Fruit fly (Drosophila melanogaster) whole organism, embryonic: ENCODE data around the gene Psa.

Experiments
- CG10267 ChIP-seq: fragments of 200-800 bp; sonication (Bioruptor generic); optimal IDR thresholded peaks from 2 replicates; lab custom pipeline; 2018; ENCODE audit warnings: missing biosample characterization, mild to moderate bottlenecking, missing genetic modification characterization, moderate library complexity
- CG10274 ChIP-seq: fragments of 200-800 bp; sonication (Bioruptor generic); optimal IDR thresholded peaks from 3 replicates; lab custom pipeline; 2017; ENCODE audit warnings: missing biosample characterization, mild to moderate bottlenecking, missing genetic modification characterization
- CG10654 ChIP-seq: fragments of 200-800 bp; sonication (Bioruptor generic); optimal IDR thresholded peaks from 2 replicates; lab custom pipeline; 2016; ENCODE audit warnings: missing biosample characterization, missing genetic modification characterization
- CG11696 ChIP-seq: fragments of 200-800 bp; sonication (Bioruptor generic); IDR thresholded peaks from 2 replicates; pipeline ENCODE4 v1.3.6; 2022; ENCODE audit warnings: missing biosample characterization, missing genetic modification characterization
- CG13287 ChIP-seq: fragments of 200-800 bp; sonication (Bioruptor generic); IDR thresholded peaks from 2 replicates; pipeline ENCODE4 v1.3.6; 2022; ENCODE audit warnings: missing biosample characterization, missing genetic modification characterization; ENCODE audit not compliant: partially characterized antibody
- CG14014 ChIP-seq: fragments of 200-800 bp; sonication (Bioruptor generic); IDR thresholded peaks from 2 replicates; pipeline ENCODE4 v1.3.6; 2022; ENCODE audit warnings: missing biosample characterization, missing genetic modification characterization
- CG14667 ChIP-seq: fragments of 200-800 bp; sonication (Bioruptor generic); IDR thresholded peaks from 2 replicates; pipeline ENCODE4 v1.3.6; 2022; ENCODE audit warnings: missing biosample characterization, missing genetic modification characterization
- CG17328 ChIP-seq: fragments of 200-800 bp; sonication (Bioruptor generic); IDR thresholded peaks from 2 replicates; pipeline ENCODE4 v1.3.6; 2022; ENCODE audit warnings: missing biosample characterization, missing genetic modification characterization
- CG17361 ChIP-seq: fragments of 200-800 bp; sonication (Bioruptor generic); IDR thresholded peaks from 3 replicates; pipeline ENCODE4 v1.3.6; 2022; ENCODE audit warnings: missing biosample characterization, missing genetic modification characterization
- CG2202 ChIP-seq: fragments of 200-800 bp; sonication (Bioruptor generic); optimal IDR thresholded peaks from 2 replicates; lab custom pipeline; 2018; ENCODE audit warnings: missing biosample characterization, mild to moderate bottlenecking, missing genetic modification characterization
- CG2678 ChIP-seq: fragments of 200-800 bp; sonication (Bioruptor generic); optimal IDR thresholded peaks from 3 replicates; lab custom pipeline; 2019; ENCODE audit warnings: missing biosample characterization, mild to moderate bottlenecking, missing genetic modification characterization, moderate library complexity
- CG34224 ChIP-seq: fragments of 200-800 bp; sonication (Bioruptor generic); IDR thresholded peaks from 3 replicates; pipeline ENCODE4 v1.3.6; 2022; ENCODE audit warnings: missing biosample characterization, missing genetic modification characterization; ENCODE audit not compliant: partially characterized antibody
- CG3995 ChIP-seq: fragments of 200-800 bp; sonication (Bioruptor generic); optimal IDR thresholded peaks from 3 replicates; lab custom pipeline; 2016; ENCODE audit warnings: missing biosample characterization, missing genetic modification characterization
- CG43689 ChIP-seq: fragments of 200-800 bp; sonication (Bioruptor generic); IDR thresholded peaks from 2 replicates; pipeline ENCODE4 v1.3.6; 2022; ENCODE audit warnings: missing biosample characterization, missing genetic modification characterization
- CG4424 ChIP-seq: fragments of 200-800 bp; sonication (Bioruptor generic); optimal IDR thresholded peaks from 3 replicates; lab custom pipeline; 2016; ENCODE audit warnings: missing biosample characterization, missing genetic modification characterization
- CG4707 ChIP-seq: fragments of 200-800 bp; sonication (Bioruptor generic); optimal IDR thresholded peaks from 2 replicates; lab custom pipeline; 2018; ENCODE audit warnings: missing biosample characterization, mild to moderate bottlenecking, missing genetic modification characterization, moderate library complexity
- CG4820 ChIP-seq: fragments of 200-800 bp; sonication (Bioruptor generic); optimal IDR thresholded peaks from 3 replicates; lab custom pipeline; 2016; ENCODE audit warnings: missing biosample characterization, missing genetic modification characterization
- CG8089 ChIP-seq: fragments of 200-800 bp; sonication (Bioruptor generic); optimal IDR thresholded peaks from 3 replicates; lab custom pipeline; 2016; ENCODE audit warnings: missing biosample characterization, missing genetic modification characterization
- Chrac-16 ChIP-seq: fragments of 200-800 bp; sonication (Bioruptor generic); optimal IDR thresholded peaks from 3 replicates; lab custom pipeline; 2016; ENCODE audit warnings: missing biosample characterization, missing genetic modification characterization
- E2f2 ChIP-seq: fragments of 200-800 bp; sonication (Bioruptor generic); IDR thresholded peaks from 2 replicates; pipeline ENCODE4 v1.3.6; 2022; ENCODE audit warnings: missing biosample characterization, missing genetic modification characterization
- Fer3 ChIP-seq: fragments of 200-800 bp; sonication (Bioruptor generic); optimal IDR thresholded peaks from 2 replicates; lab custom pipeline; 2018; ENCODE audit warnings: missing biosample characterization, mild to moderate bottlenecking, missing genetic modification characterization, moderate library complexity
- H2.0 ChIP-seq: fragments of 200-800 bp; sonication (Bioruptor generic); IDR thresholded peaks from 2 replicates; pipeline ENCODE4 v1.3.6; 2022; ENCODE audit warnings: missing biosample characterization, missing genetic modification characterization
- HHEX ChIP-seq: fragments of 200-800 bp; sonication (Bioruptor generic); optimal IDR thresholded peaks from 3 replicates; lab custom pipeline; 2017; ENCODE audit warnings: missing biosample characterization, mild to moderate bottlenecking, missing genetic modification characterization, missing genetic modification reagents
- HLH3B ChIP-seq: fragments of 200-800 bp; sonication (Bioruptor generic); IDR thresholded peaks from 2 replicates; pipeline ENCODE4 v1.3.6; 2022; ENCODE audit warnings: missing biosample characterization, missing genetic modification characterization
- Hr39 ChIP-seq: fragments of >200 bp; optimal IDR thresholded peaks from 2 replicates; lab custom pipeline; 2017
- Hr51 ChIP-seq, 2 experiments: fragments of 200-800 bp; sonication (Bioruptor generic); optimal IDR thresholded peaks; 2 replicates in 1 of 2; 3 replicates in 1 of 2; lab custom pipeline; 2016 to 2018; ENCODE audit warnings: missing biosample characterization in 2 of 2, missing genetic modification characterization in 2 of 2, mild to moderate bottlenecking in 1 of 2, moderate library complexity in 1 of 2
- NFAT ChIP-seq: fragments of 200-800 bp; sonication (Bioruptor generic); IDR thresholded peaks from 2 replicates; pipeline ENCODE4 v1.3.6; 2022; ENCODE audit warnings: missing biosample characterization, missing genetic modification characterization
- NfI ChIP-seq: fragments of 200-800 bp; sonication (Bioruptor generic); optimal IDR thresholded peaks from 3 replicates; lab custom pipeline; 2018; ENCODE audit warnings: missing biosample characterization, mild to moderate bottlenecking, missing genetic modification characterization, moderate library complexity
- Oaz ChIP-seq: fragments of 200-800 bp; sonication (Bioruptor generic); IDR thresholded peaks from 2 replicates; pipeline ENCODE4 v1.3.6; 2022; ENCODE audit warnings: missing biosample characterization, missing genetic modification characterization
- Poxn ChIP-seq: fragments of 200-800 bp; sonication (Bioruptor generic); IDR thresholded peaks from 2 replicates; pipeline ENCODE4 v1.3.6; 2022; ENCODE audit warnings: missing biosample characterization, missing genetic modification characterization
- Ravus ChIP-seq: fragments of 200-800 bp; sonication (Bioruptor generic); IDR thresholded peaks from 2 replicates; pipeline ENCODE4 v1.3.6; 2022; ENCODE audit warnings: missing biosample characterization, missing genetic modification characterization
- Rfx ChIP-seq: fragments of 200-800 bp; sonication (Bioruptor generic); IDR thresholded peaks from 2 replicates; pipeline ENCODE4 v1.3.6; 2022; ENCODE audit warnings: missing biosample characterization, missing genetic modification characterization
- cad ChIP-seq: fragments of >200 bp; optimal IDR thresholded peaks from 2 replicates; lab custom pipeline; 2017; ENCODE audit warnings: missing biosample characterization, missing genetic modification characterization
- crp ChIP-seq, 2 experiments: fragments of 200-800 bp; sonication (Bioruptor generic); optimal IDR thresholded peaks; 2 replicates in 1 of 2; 3 replicates in 1 of 2; lab custom pipeline; 2017; ENCODE audit warnings: missing biosample characterization in 2 of 2, missing genetic modification characterization in 2 of 2, mild to moderate bottlenecking in 1 of 2, moderate library complexity in 1 of 2
- dan ChIP-seq: fragments of 200-800 bp; sonication (Bioruptor generic); IDR thresholded peaks from 2 replicates; pipeline ENCODE4 v1.3.6; 2022; ENCODE audit warnings: missing biosample characterization, missing genetic modification characterization
- fu2 ChIP-seq: fragments of 200-800 bp; sonication (Bioruptor generic); optimal IDR thresholded peaks from 2 replicates; lab custom pipeline; 2016; ENCODE audit warnings: missing biosample characterization, missing genetic modification characterization
- h ChIP-seq: fragments of >200 bp; optimal IDR thresholded peaks from 2 replicates; lab custom pipeline; 2017
- hbn ChIP-seq: fragments of 200-800 bp; sonication (Bioruptor generic); IDR thresholded peaks from 2 replicates; pipeline ENCODE4 v1.3.6; 2022; ENCODE audit warnings: missing biosample characterization, missing genetic modification characterization; ENCODE audit not compliant: partially characterized antibody
- jigr1 ChIP-seq: fragments of 200-800 bp; sonication (Bioruptor generic); IDR thresholded peaks from 3 replicates; pipeline ENCODE4 v1.3.6; 2022; ENCODE audit warnings: missing biosample characterization, missing genetic modification characterization
- jumu ChIP-seq: fragments of 200-800 bp; sonication (Bioruptor generic); optimal IDR thresholded peaks from 3 replicates; lab custom pipeline; 2016; ENCODE audit warnings: missing biosample characterization, missing genetic modification characterization
- klu ChIP-seq: fragments of 200-800 bp; sonication (Bioruptor generic); IDR thresholded peaks from 2 replicates; pipeline ENCODE4 v1.3.6; 2022; ENCODE audit warnings: missing biosample characterization, missing genetic modification characterization
- odd ChIP-seq: fragments of 200-800 bp; sonication (Bioruptor generic); optimal IDR thresholded peaks from 2 replicates; lab custom pipeline; 2017; ENCODE audit warnings: missing biosample characterization, mild to moderate bottlenecking, missing genetic modification characterization
- pb ChIP-seq: fragments of 200-800 bp; sonication (Bioruptor generic); optimal IDR thresholded peaks from 3 replicates; lab custom pipeline; 2016; ENCODE audit warnings: missing biosample characterization, missing genetic modification characterization
- peb ChIP-seq: fragments of 200-800 bp; sonication (Bioruptor generic); IDR thresholded peaks from 2 replicates; pipeline ENCODE4 v1.3.6; 2022; ENCODE audit warnings: missing biosample characterization, missing genetic modification characterization
- row ChIP-seq: fragments of 200-800 bp; sonication (Bioruptor generic); IDR thresholded peaks from 3 replicates; pipeline ENCODE4 v1.3.6; 2022; ENCODE audit warnings: missing biosample characterization, missing genetic modification characterization
- sc ChIP-seq, 3 experiments: fragments of >200 bp in 2 of 3; fragments of 200-800 bp in 1 of 3; sonication (Bioruptor generic) in 1 of 3; optimal IDR thresholded peaks; 2 replicates in 2 of 3; 3 replicates in 1 of 3; lab custom pipeline; 2017; ENCODE audit warnings: mild to moderate bottlenecking in 1 of 3, missing biosample characterization in 1 of 3, missing genetic modification characterization in 1 of 3, missing genetic modification reagents in 1 of 3
- schlank ChIP-seq: fragments of 200-800 bp; sonication (Bioruptor generic); optimal IDR thresholded peaks from 2 replicates; lab custom pipeline; 2018; ENCODE audit warnings: missing biosample characterization, mild to moderate bottlenecking, missing genetic modification characterization
- scrt ChIP-seq: fragments of 200-800 bp; sonication (Bioruptor generic); optimal IDR thresholded peaks from 2 replicates; lab custom pipeline; 2018; ENCODE audit warnings: missing biosample characterization, mild to moderate bottlenecking, missing genetic modification characterization, moderate library complexity
- stc ChIP-seq: fragments of 200-800 bp; sonication (Bioruptor generic); IDR thresholded peaks from 2 replicates; pipeline ENCODE4 v1.3.6; 2022; ENCODE audit warnings: missing biosample characterization, missing genetic modification characterization
- vnd ChIP-seq: fragments of 200-800 bp; sonication (Bioruptor generic); IDR thresholded peaks from 3 replicates; pipeline ENCODE4 v1.3.6; 2022; ENCODE audit warnings: missing biosample characterization, missing genetic modification characterization; ENCODE audit not compliant: partially characterized antibody

Psa gene

dm6 chr3L:1548345-1548970 is 45.8 kb downstream of the Psa start (continued):
- no peak for TF ChIP-seq stc (GFP tag; lab: Robert Waterston, UW)
- peak; percentile 59 for TF ChIP-seq HHEX (GFP tag; lab: Kevin White, UChicago)
- TF ChIP-seq jumu (GFP tag; lab: Kevin White, UChicago): no peak
- TF ChIP-seq scrt (GFP tag; lab: Kevin White, UChicago): peak; percentile 50
- peak in 1 of 2 experiments; percentile 82 for TF ChIP-seq Hr51 (GFP tag; optimal IDR thresholded peaks at IDR 0.05; lab: Kevin White, UChicago)
- no peak for TF ChIP-seq dan (GFP tag; lab: Robert Waterston, UW)
- peak; percentile 40; the same call in 1 of the 2 replicates for TF ChIP-seq H2.0 (GFP tag; lab: Robert Waterston, UW)
- TF ChIP-seq cad (GFP tag; lab: Kevin White, UChicago): peak; percentile 33
- no peak for TF ChIP-seq klu
- no peak for TF ChIP-seq jigr1 (GFP tag; lab: Robert Waterston, UW)
- no peak for TF ChIP-seq CG13287
- TF ChIP-seq NfI (GFP tag; lab: Kevin White, UChicago): peak; percentile 57
- no peak for TF ChIP-seq hbn
- no peak for TF ChIP-seq CG4707 (GFP tag; lab: Kevin White, UChicago)
- TF ChIP-seq odd (GFP tag; lab: Kevin White, UChicago): peak; percentile 50
- TF ChIP-seq vnd (GFP tag; lab: Robert Waterston, UW): no peak
- TF ChIP-seq Oaz (GFP tag; lab: Robert Waterston, UW): 0 out of 2 replicates have a peak, but pooled peaks have one; percentile 17
- TF ChIP-seq Fer3 (tag; lab: Kevin White, UChicago): peak; percentile 65
- no peak for TF ChIP-seq Poxn (GFP tag; lab: Robert Waterston, UW)
- no peak for TF ChIP-seq CG11696 (GFP tag; lab: Robert Waterston, UW)
- peak; percentile 55 for TF ChIP-seq CG17328 (GFP tag; lab: Robert Waterston, UW)
- TF ChIP-seq CG10267: peak; percentile 34
- TF ChIP-seq CG2678 (tag; lab: Kevin White, UChicago): peak; percentile 84
- TF ChIP-seq E2f2 (GFP tag; lab: Robert Waterston, UW): peak; percentile 8; the same call in 1 of the 2 replicates
- TF ChIP-seq CG17361 (GFP tag; lab: Robert Waterston, UW): peak; percentile 68
- peak; percentile 37 for TF ChIP-seq CG4820
- TF ChIP-seq CG14667 (GFP tag; lab: Robert Waterston, UW): no peak
- TF ChIP-seq CG14014 (GFP tag; lab: Robert Waterston, UW): peak; percentile 55; the same call in 1 of the 2 replicates
- peak; percentile 10; the same call in 1 of the 2 replicates for TF ChIP-seq NFAT (GFP tag; lab: Robert Waterston, UW)
- TF ChIP-seq CG43689 (GFP tag; lab: Robert Waterston, UW): no peak
- TF ChIP-seq schlank (tag; lab: Kevin White, UChicago): no peak
- no peak for TF ChIP-seq Hr39
- 0 out of 2 replicates have a peak, but pooled peaks have one; percentile 37 for TF ChIP-seq HLH3B (GFP tag; lab: Robert Waterston, UW)
- no peak for TF ChIP-seq CG34224
- TF ChIP-seq CG2202 (tag; lab: Kevin White, UChicago): no peak
- TF ChIP-seq crp (GFP tag; optimal IDR thresholded peaks at IDR 0.05; lab: Kevin White, UChicago): no peak
- TF ChIP-seq Ravus (GFP tag; lab: Robert Waterston, UW): 0 out of 2 replicates have a peak, but pooled peaks have one; percentile 0
- peak; percentile 24 for TF ChIP-seq CG3995 (GFP tag; lab: Kevin White, UChicago)
- no peak for TF ChIP-seq sc (optimal IDR thresholded peaks at IDR 0.05; lab: Kevin White, UChicago)
- TF ChIP-seq sc (GFP tag; optimal IDR thresholded peaks at IDR 0.05; lab: Kevin White, UChicago): no peak
- TF ChIP-seq CG4424 (GFP tag; lab: Kevin White, UChicago): peak; percentile 59
- TF ChIP-seq row: peak; percentile 78
- no peak for TF ChIP-seq peb
- no peak for TF ChIP-seq CG8089 (GFP tag; lab: Kevin White, UChicago)
- TF ChIP-seq pb (GFP tag; lab: Kevin White, UChicago): no peak
- TF ChIP-seq h (lab: Kevin White, UChicago): no peak
- TF ChIP-seq Chrac-16 (GFP tag; lab: Kevin White, UChicago): peak; percentile 53
- TF ChIP-seq Rfx (GFP tag; lab: Robert Waterston, UW): peak; percentile 54; the same call in 1 of the 2 replicates
- peak; percentile 34 for TF ChIP-seq fu2 (GFP tag; lab: Kevin White, UChicago)
- TF ChIP-seq CG10654: peak; percentile 13
- peak; percentile 38 for TF ChIP-seq CG10274 (GFP tag; lab: Kevin White, UChicago)
